Fruit fly (Drosophila melanogaster) whole organism, embryonic: ENCODE measurements around the gene CG32537.

Experiments used
- Awh ChIP-seq: fragments of 200-800 bp; sonication (Bioruptor generic); IDR thresholded peaks from 2 replicates; pipeline ENCODE4, ENCODE4 v1.3.6; 2022; ENCODE audit warnings: missing biosample characterization, missing genetic modification characterization
- CG10959 ChIP-seq: fragments of 200-800 bp; sonication (Bioruptor generic); IDR thresholded peaks from 2 replicates; pipeline ENCODE4 v1.3.6; 2022; ENCODE audit warnings: missing biosample characterization, missing genetic modification characterization
- CG11456 ChIP-seq: fragments of 200-800 bp; sonication (Bioruptor generic); IDR thresholded peaks from 3 replicates; pipeline ENCODE4 v1.3.6; 2022; ENCODE audit warnings: missing biosample characterization, missing genetic modification characterization
- CG12155 ChIP-seq: fragments of 200-800 bp; sonication (Bioruptor generic); optimal IDR thresholded peaks from 3 replicates; lab custom pipeline; 2016; ENCODE audit warnings: missing biosample characterization, missing genetic modification characterization
- CG12236 ChIP-seq: fragments of 200-800 bp; sonication (Bioruptor generic); optimal IDR thresholded peaks from 2 replicates; lab custom pipeline; 2016; ENCODE audit warnings: missing biosample characterization, missing genetic modification characterization
- CG12299 ChIP-seq: fragments of 200-800 bp; sonication (Bioruptor generic); optimal IDR thresholded peaks from 2 replicates; lab custom pipeline; 2018; ENCODE audit warnings: missing biosample characterization, mild to moderate bottlenecking, missing genetic modification characterization
- CG1603 ChIP-seq: fragments of 200-800 bp; sonication (Bioruptor generic); optimal IDR thresholded peaks from 2 replicates; lab custom pipeline; 2019; ENCODE audit warnings: missing biosample characterization, mild to moderate bottlenecking, missing genetic modification characterization, moderate library complexity
- CG16779 ChIP-seq: fragments of 200-800 bp; sonication (Bioruptor generic); IDR thresholded peaks from 2 replicates; pipeline ENCODE4 v1.3.6; 2022; ENCODE audit warnings: missing biosample characterization, missing genetic modification characterization
- CG16813 ChIP-seq: fragments of 200-800 bp; sonication (Bioruptor generic); IDR thresholded peaks from 3 replicates; pipeline ENCODE4 v1.3.6; 2022; ENCODE audit warnings: missing biosample characterization, missing genetic modification characterization; ENCODE audit not compliant: partially characterized antibody
- CG17802 ChIP-seq: fragments of 200-800 bp; sonication (Bioruptor generic); optimal IDR thresholded peaks from 2 replicates; lab custom pipeline; 2018; ENCODE audit warnings: missing biosample characterization, mild to moderate bottlenecking, missing genetic modification characterization, moderate library complexity
- CG2120 ChIP-seq: fragments of 200-800 bp; sonication (Bioruptor generic); optimal IDR thresholded peaks from 3 replicates; lab custom pipeline; 2016; ENCODE audit warnings: missing biosample characterization, missing genetic modification characterization
- CG2202 ChIP-seq: fragments of 200-800 bp; sonication (Bioruptor generic); optimal IDR thresholded peaks from 2 replicates; lab custom pipeline; 2018; ENCODE audit warnings: missing biosample characterization, mild to moderate bottlenecking, missing genetic modification characterization
- CG30431 ChIP-seq: fragments of 200-800 bp; sonication (Bioruptor generic); optimal IDR thresholded peaks from 2 replicates; lab custom pipeline; 2017; ENCODE audit warnings: missing biosample characterization, missing genetic modification characterization
- CG3065 ChIP-seq: fragments of 200-800 bp; sonication (Bioruptor generic); optimal IDR thresholded peaks from 2 replicates; lab custom pipeline; 2016; ENCODE audit warnings: missing biosample characterization, missing genetic modification characterization
- CG5245 ChIP-seq: fragments of 200-800 bp; sonication (Bioruptor generic); optimal IDR thresholded peaks from 3 replicates; lab custom pipeline; 2016; ENCODE audit warnings: missing biosample characterization, missing genetic modification characterization
- CG6175 ChIP-seq: fragments of 200-800 bp; sonication (Bioruptor generic); IDR thresholded peaks from 3 replicates; pipeline ENCODE4 v1.3.6; 2022; ENCODE audit warnings: missing biosample characterization, missing genetic modification characterization
- CG7963 ChIP-seq: fragments of 200-800 bp; sonication (Bioruptor generic); IDR thresholded peaks from 3 replicates; pipeline ENCODE4 v1.3.6; 2022; ENCODE audit warnings: missing biosample characterization, missing genetic modification characterization; ENCODE audit not compliant: partially characterized antibody
- CG8089 ChIP-seq: fragments of 200-800 bp; sonication (Bioruptor generic); optimal IDR thresholded peaks from 3 replicates; lab custom pipeline; 2016; ENCODE audit warnings: missing biosample characterization, missing genetic modification characterization
- D19B ChIP-seq: fragments of 200-800 bp; sonication (Bioruptor generic); optimal IDR thresholded peaks from 2 replicates; lab custom pipeline; 2017; ENCODE audit warnings: missing biosample characterization, mild to moderate bottlenecking, missing genetic modification characterization
- Dad ChIP-seq: fragments of 200-800 bp; sonication (Bioruptor generic); optimal IDR thresholded peaks from 3 replicates; lab custom pipeline; 2016; ENCODE audit warnings: missing biosample characterization, missing genetic modification characterization
- Dp ChIP-seq: fragments of 200-800 bp; sonication (Bioruptor generic); optimal IDR thresholded peaks from 2 replicates; lab custom pipeline; 2018; ENCODE audit warnings: missing biosample characterization, mild to moderate bottlenecking, missing genetic modification characterization, moderate library complexity
- HLH3B ChIP-seq: fragments of 200-800 bp; sonication (Bioruptor generic); IDR thresholded peaks from 2 replicates; pipeline ENCODE4 v1.3.6; 2022; ENCODE audit warnings: missing biosample characterization, missing genetic modification characterization
- HmgZ ChIP-seq: fragments of 200-800 bp; sonication (Bioruptor generic); optimal IDR thresholded peaks from 2 replicates; lab custom pipeline; 2018; ENCODE audit warnings: missing biosample characterization, mild to moderate bottlenecking, missing genetic modification characterization
- Hmr ChIP-seq: fragments of 200-800 bp; sonication (Bioruptor generic); optimal IDR thresholded peaks from 3 replicates; lab custom pipeline; 2017; ENCODE audit warnings: mild to moderate bottlenecking, missing biosample characterization, missing genetic modification reagents, missing genetic modification characterization
- Hmx ChIP-seq: fragments of 200-800 bp; sonication (Bioruptor generic); optimal IDR thresholded peaks from 2 replicates; lab custom pipeline; 2016; ENCODE audit warnings: missing biosample characterization, missing genetic modification characterization
- Lpt ChIP-seq: fragments of >200 bp; optimal IDR thresholded peaks from 2 replicates; lab custom pipeline; 2018; ENCODE audit warnings: missing biosample characterization, missing genetic modification characterization
- Max ChIP-seq: fragments of 200-800 bp; sonication (Bioruptor generic); optimal IDR thresholded peaks from 2 replicates; lab custom pipeline; 2016; ENCODE audit warnings: missing biosample characterization, mild to moderate bottlenecking, missing genetic modification characterization
- Nf-YA ChIP-seq: fragments of 200-800 bp; sonication (Bioruptor generic); IDR thresholded peaks from 2 replicates; pipeline ENCODE4 v1.3.6; 2022; ENCODE audit warnings: missing biosample characterization, missing genetic modification characterization
- Optix ChIP-seq: fragments of 200-800 bp; sonication (Bioruptor generic); IDR thresholded peaks from 3 replicates; pipeline ENCODE4 v1.3.6; 2022; ENCODE audit warnings: missing biosample characterization, missing genetic modification characterization
- Side ChIP-seq: fragments of 200-800 bp; sonication (Bioruptor generic); optimal IDR thresholded peaks from 2 replicates; lab custom pipeline; 2016; ENCODE audit warnings: missing biosample characterization, missing genetic modification characterization
- Stat92E ChIP-seq, 3 experiments: fragments of >200 bp in 2 of 3; fragments of 200-800 bp in 1 of 3; sonication (Bioruptor generic) in 1 of 3; optimal IDR thresholded peaks; 2 replicates each; lab custom pipeline; 2017 to 2019; ENCODE audit warnings: missing biosample characterization in 3 of 3, missing genetic modification characterization in 3 of 3, mild to moderate bottlenecking in 1 of 3, moderate library complexity in 1 of 3
- TFAM ChIP-seq: fragments of 200-800 bp; sonication (Bioruptor generic); optimal IDR thresholded peaks from 2 replicates; lab custom pipeline; 2017; ENCODE audit warnings: missing biosample characterization, missing genetic modification characterization, inconsistent platforms
- Usf ChIP-seq: fragments of 200-800 bp; sonication (Bioruptor generic); optimal IDR thresholded peaks from 2 replicates; lab custom pipeline; 2017; ENCODE audit warnings: missing genotype, missing biosample characterization, missing genetic modification characterization
- ato ChIP-seq: fragments of 200-800 bp; sonication (Bioruptor generic); IDR thresholded peaks from 2 replicates; pipeline ENCODE4 v1.3.6; 2022; ENCODE audit warnings: missing biosample characterization, missing genetic modification characterization; ENCODE audit not compliant: partially characterized antibody
- bab2 ChIP-seq: fragments of 200-800 bp; sonication (Bioruptor generic); optimal IDR thresholded peaks from 2 replicates; lab custom pipeline; 2016; ENCODE audit warnings: missing biosample characterization, missing genetic modification characterization
- bbx ChIP-seq: fragments of 200-800 bp; sonication (Bioruptor generic); IDR thresholded peaks from 2 replicates; pipeline ENCODE4 v1.3.6; 2022; ENCODE audit warnings: missing biosample characterization, missing genetic modification characterization; ENCODE audit not compliant: partially characterized antibody
- caup ChIP-seq: fragments of 200-800 bp; sonication (Bioruptor generic); optimal IDR thresholded peaks from 3 replicates; lab custom pipeline; 2017; ENCODE audit warnings: missing biosample characterization, mild to moderate bottlenecking, missing genetic modification characterization, moderate library complexity; ENCODE audit not compliant: severe bottlenecking
- da ChIP-seq: fragments of 200-800 bp; sonication (Bioruptor generic); optimal IDR thresholded peaks from 2 replicates; lab custom pipeline; 2016; ENCODE audit warnings: missing biosample characterization, missing genetic modification characterization
- dan ChIP-seq: fragments of 200-800 bp; sonication (Bioruptor generic); IDR thresholded peaks from 2 replicates; pipeline ENCODE4 v1.3.6; 2022; ENCODE audit warnings: missing biosample characterization, missing genetic modification characterization
- fd102C ChIP-seq: fragments of 200-800 bp; sonication (Bioruptor generic); optimal IDR thresholded peaks from 2 replicates; lab custom pipeline; 2018; ENCODE audit warnings: missing biosample characterization, mild to moderate bottlenecking, missing genetic modification characterization, moderate library complexity
- fru ChIP-seq: fragments of >200 bp; optimal IDR thresholded peaks from 2 replicates; lab custom pipeline; 2017
- gce ChIP-seq: fragments of 200-800 bp; sonication (Bioruptor generic); IDR thresholded peaks from 3 replicates; pipeline ENCODE4 v1.3.6; 2022; ENCODE audit warnings: missing biosample characterization, missing genetic modification characterization
- ken ChIP-seq: fragments of 200-800 bp; sonication (Bioruptor generic); IDR thresholded peaks from 3 replicates; pipeline ENCODE4 v1.3.6; 2022; ENCODE audit warnings: missing biosample characterization, missing genetic modification characterization
- klu ChIP-seq: fragments of 200-800 bp; sonication (Bioruptor generic); IDR thresholded peaks from 2 replicates; pipeline ENCODE4 v1.3.6; 2022; ENCODE audit warnings: missing biosample characterization, missing genetic modification characterization
- lmd ChIP-seq: fragments of 200-800 bp; sonication (Bioruptor generic); IDR thresholded peaks from 2 replicates; pipeline ENCODE4 v1.3.6; 2022; ENCODE audit warnings: missing biosample characterization, missing genetic modification characterization
- nerfin-1 ChIP-seq: fragments of 200-800 bp; sonication (Bioruptor generic); optimal IDR thresholded peaks from 3 replicates; lab custom pipeline; 2019; ENCODE audit warnings: missing biosample characterization, mild to moderate bottlenecking, missing genetic modification characterization, moderate library complexity
- row ChIP-seq: fragments of 200-800 bp; sonication (Bioruptor generic); IDR thresholded peaks from 3 replicates; pipeline ENCODE4 v1.3.6; 2022; ENCODE audit warnings: missing biosample characterization, missing genetic modification characterization
- seq ChIP-seq: fragments of 200-800 bp; sonication (Bioruptor generic); IDR thresholded peaks from 2 replicates; pipeline ENCODE4 v1.3.6; 2022; ENCODE audit warnings: missing biosample characterization, missing genetic modification characterization
- stc ChIP-seq: fragments of 200-800 bp; sonication (Bioruptor generic); IDR thresholded peaks from 2 replicates; pipeline ENCODE4 v1.3.6; 2022; ENCODE audit warnings: missing biosample characterization, missing genetic modification characterization

The CG32537 gene

DNA sequence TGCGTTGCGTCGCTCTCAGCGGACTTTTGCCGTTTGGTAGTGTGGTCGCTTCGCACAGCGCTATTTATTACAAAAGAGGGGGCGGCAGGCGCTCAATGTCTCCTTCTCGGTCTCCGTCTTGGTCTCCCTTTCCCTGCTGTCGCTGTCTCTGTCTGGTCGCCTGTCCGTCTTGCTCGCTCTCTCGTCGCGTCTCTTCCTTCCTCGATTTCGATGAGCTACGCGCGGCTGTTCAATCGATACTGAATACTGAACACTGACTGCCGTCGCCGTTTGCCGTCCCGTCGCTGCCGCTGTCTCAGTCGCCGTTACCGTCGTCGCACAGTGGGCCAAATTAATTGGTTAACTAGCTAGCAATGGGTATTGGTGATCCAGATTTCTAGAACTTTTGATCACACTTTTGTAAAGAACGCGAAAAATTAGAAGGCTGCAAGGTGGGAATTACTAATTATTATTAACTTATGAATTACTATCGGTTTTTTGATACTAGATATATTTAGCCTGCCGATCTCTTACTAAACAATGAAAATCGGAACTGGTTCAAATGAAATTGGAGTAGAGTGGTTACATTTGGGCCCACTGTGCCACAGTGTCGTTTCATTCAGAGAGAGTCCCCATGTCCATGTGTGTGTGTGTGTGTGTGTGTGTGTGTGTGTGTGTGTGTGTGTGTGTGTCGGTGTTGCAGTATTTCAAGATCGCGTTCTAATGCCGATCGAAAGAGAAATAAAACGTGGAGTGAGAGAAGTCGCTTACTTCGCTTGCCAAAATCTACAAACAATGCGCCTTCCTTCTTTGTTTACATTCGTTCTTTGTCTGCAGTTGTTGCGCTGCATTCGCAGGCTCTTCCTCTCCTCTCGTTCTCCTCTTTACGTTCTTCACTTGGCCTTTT is 21.8 kb upstream of the CG32537 start, which contains the start of gene CG8034 (continued):
- TF ChIP-seq CG12236 (GFP tag; lab: Kevin White, UChicago), result peak; percentile 87
- peak; percentile 89 for TF ChIP-seq dan (GFP tag; lab: Robert Waterston, UW)
- TF ChIP-seq bab2 (GFP tag; lab: Kevin White, UChicago), result peak; percentile 95
- peak; percentile 81 for TF ChIP-seq TFAM (GFP tag; lab: Kevin White, UChicago)
- no peak for TF ChIP-seq ato (GFP tag; lab: Robert Waterston, UW)
- peak; percentile 98 for TF ChIP-seq row
- TF ChIP-seq caup (GFP tag; lab: Kevin White, UChicago), result peak; percentile 96
- peak; percentile 95 for TF ChIP-seq CG12299
- peak; percentile 65; the same call in 1 of the 2 replicates for TF ChIP-seq CG16779 (GFP tag; lab: Robert Waterston, UW)
- peak; percentile 95 for TF ChIP-seq CG30431 (GFP tag; lab: Kevin White, UChicago)
- TF ChIP-seq Usf, result peak; percentile 97
- peak; percentile 97 for TF ChIP-seq lmd (GFP tag; lab: Robert Waterston, UW)
- peak; percentile 89 for TF ChIP-seq Hmx (GFP tag; lab: Kevin White, UChicago)
- TF ChIP-seq seq (GFP tag; lab: Robert Waterston, UW), result peak; percentile 95
- TF ChIP-seq CG11456 (GFP tag; lab: Robert Waterston, UW), result peak; percentile 91
- TF ChIP-seq CG7963 (GFP tag; lab: Robert Waterston, UW), result 0 out of 3 replicates have a peak, but pooled peaks have one; percentile 7
- peak in 1 of 3 experiments; percentile 86 for TF ChIP-seq Stat92E (GFP tag; optimal IDR thresholded peaks at IDR 0.05; lab: Kevin White, UChicago)
- TF ChIP-seq CG6175 (GFP tag; lab: Robert Waterston, UW), result peak; percentile 90
- peak; percentile 93 for TF ChIP-seq Max (GFP tag; lab: Kevin White, UChicago)
- TF ChIP-seq CG2120 (GFP tag; lab: Kevin White, UChicago), result peak; percentile 98
- peak; percentile 82 for TF ChIP-seq Nf-YA
- TF ChIP-seq klu (GFP tag; lab: Robert Waterston, UW), result peak; percentile 95
- peak; percentile 87 for TF ChIP-seq CG3065 (GFP tag; lab: Kevin White, UChicago)
- TF ChIP-seq Side (GFP tag; lab: Kevin White, UChicago), result peak; percentile 94
- TF ChIP-seq HLH3B, result peak; percentile 94
- peak; percentile 94 for TF ChIP-seq Optix (GFP tag; lab: Robert Waterston, UW)
- TF ChIP-seq CG10959 (GFP tag; lab: Robert Waterston, UW), result peak; percentile 90
- TF ChIP-seq stc (GFP tag; lab: Robert Waterston, UW), result peak; percentile 92
- TF ChIP-seq Dad, result peak; percentile 93
- TF ChIP-seq bbx (GFP tag; lab: Robert Waterston, UW), result 0 out of 2 replicates have a peak, but pooled peaks have one; percentile 42
- TF ChIP-seq CG5245 (GFP tag; lab: Kevin White, UChicago), result peak; percentile 89
- peak; percentile 85 for TF ChIP-seq ken (GFP tag; lab: Robert Waterston, UW)
- peak; percentile 92 for TF ChIP-seq CG8089
- TF ChIP-seq nerfin-1 (tag; lab: Kevin White, UChicago), result peak; percentile 96
- peak; percentile 62 for TF ChIP-seq CG16813
- peak; percentile 8 for TF ChIP-seq Dp (GFP tag; lab: Kevin White, UChicago)
- TF ChIP-seq HmgZ, result peak; percentile 97
- peak; percentile 94 for TF ChIP-seq D19B (GFP tag; lab: Kevin White, UChicago)
- TF ChIP-seq CG12155 (GFP tag; lab: Kevin White, UChicago), result peak; percentile 94
- TF ChIP-seq CG17802 (tag; lab: Kevin White, UChicago), result peak; percentile 84
- peak; percentile 98 for TF ChIP-seq Hmr (GFP tag; lab: Kevin White, UChicago)
- TF ChIP-seq Awh (GFP tag; lab: Robert Waterston, UW), result peak; percentile 90
- peak; percentile 94 for TF ChIP-seq da
- peak; percentile 91 for TF ChIP-seq fd102C
- peak; percentile 73; the same call in 1 of the 3 replicates for TF ChIP-seq gce (GFP tag; lab: Robert Waterston, UW)
- TF ChIP-seq CG1603, result peak; percentile 89
- TF ChIP-seq fru (lab: Kevin White, UChicago), result no peak
- no peak for TF ChIP-seq Lpt
- TF ChIP-seq CG2202 (tag; lab: Kevin White, UChicago), result peak; percentile 93
